Fruit fly (Drosophila melanogaster) whole organism: ENCODE measurements around the gene Etfb.

Experiments
- CG8478 ChIP-seq: fragments of >200 bp; optimal IDR thresholded peaks from 2 replicates; lab custom pipeline; 2018; ENCODE audit warnings: inconsistent platforms
- Dll ChIP-seq: fragments of >200 bp; optimal IDR thresholded peaks from 2 replicates; lab custom pipeline; 2017
- EcR ChIP-seq, 2 experiments: fragments of >200 bp; optimal IDR thresholded peaks; 2 replicates each; lab custom pipeline; 2017; ENCODE audit warnings: missing biosample characterization in 2 of 2, missing genetic modification characterization in 2 of 2, missing genetic modification reagents in 2 of 2
- pan ChIP-seq: fragments of >200 bp; optimal IDR thresholded peaks from 2 replicates; lab custom pipeline; 2017
- psq ChIP-seq: fragments of >200 bp; optimal IDR thresholded peaks from 2 replicates; lab custom pipeline; 2017
- usp ChIP-seq: fragments of >200 bp; optimal IDR thresholded peaks from 2 replicates; lab custom pipeline; 2017; ENCODE audit warnings: missing biosample characterization, missing genetic modification characterization, mixed read lengths

Gene Etfb

dm6 chr3R:29775755-29776686, 26.7 kb downstream of the Etfb start:
- TF ChIP-seq usp (no peak), EcR (GFP tag; optimal IDR thresholded peaks at IDR 0.05; lab: Kevin White, UChicago) (no peak), psq (lab: Kevin White, UChicago) (no peak), pan (lab: Kevin White, UChicago) (no peak), Dll (lab: Kevin White, UChicago) (no peak), CG8478 (no peak)

dm6 chr3R:29774360-29775193, 28.2 kb downstream of the Etfb start:
- TF ChIP-seq Dll (lab: Kevin White, UChicago) (peak; percentile 99), CG8478 (no peak)

dm6 chr3R:29773833-29774324, 28.9 kb downstream of the Etfb start:
- TF ChIP-seq pan (lab: Kevin White, UChicago) (peak; percentile 43), psq (lab: Kevin White, UChicago) (no peak)

- TF ChIP-seq pan (lab: Kevin White, UChicago) (no peak), psq (lab: Kevin White, UChicago) (no peak), EcR (GFP tag; optimal IDR thresholded peaks at IDR 0.05; lab: Kevin White, UChicago) (peak in 1 of 2 experiments; percentile 47), Dll (lab: Kevin White, UChicago) (peak; percentile 88), CG8478 (peak; percentile 82)
Measured at dm6 chr3R:29772795-29773331, 29.9 kb downstream of the Etfb start.

dm6 chr3R:29772090-29772794, 30.5 kb downstream of the Etfb start:
- TF ChIP-seq EcR (GFP tag; optimal IDR thresholded peaks at IDR 0.05; lab: Kevin White, UChicago) = no peak
- no peak for TF ChIP-seq usp
- TF ChIP-seq psq (lab: Kevin White, UChicago) = peak; percentile 56
- TF ChIP-seq Dll (lab: Kevin White, UChicago) = peak; percentile 83

- TF ChIP-seq usp (no peak), EcR (GFP tag; optimal IDR thresholded peaks at IDR 0.05; lab: Kevin White, UChicago) (no peak), pan (lab: Kevin White, UChicago) (no peak), Dll (lab: Kevin White, UChicago) (no peak), psq (lab: Kevin White, UChicago) (no peak)
Measured at dm6 chr3R:29771645-29772089, 31.1 kb downstream of the Etfb start.

dm6 chr3R:29770930-29771329, 31.8 kb downstream of the Etfb start:
- TF ChIP-seq psq (lab: Kevin White, UChicago) (no peak), CG8478 (no peak), pan (lab: Kevin White, UChicago) (no peak)

dm6 chr3R:29767236-29767635, 35.5 kb downstream of the Etfb start:
- no peak for TF ChIP-seq psq (lab: Kevin White, UChicago)
- TF ChIP-seq usp = no peak

dm6 chr3R:29765267-29766095, 37.3 kb downstream of the Etfb start, which contains the start of gene kay:
Gene kay, plus strand, starts transcription at chr3R:29765995.
- TF ChIP-seq CG8478 (no peak), usp (no peak), pan (lab: Kevin White, UChicago) (no peak), Dll (lab: Kevin White, UChicago) (no peak), psq (lab: Kevin White, UChicago) (no peak), EcR (GFP tag; optimal IDR thresholded peaks at IDR 0.05; lab: Kevin White, UChicago) (no peak)

- no peak for TF ChIP-seq EcR (GFP tag; optimal IDR thresholded peaks at IDR 0.05; lab: Kevin White, UChicago)
- no peak for TF ChIP-seq usp
- peak; percentile 84 for TF ChIP-seq Dll (lab: Kevin White, UChicago)
Measured at dm6 chr3R:29764249-29765042, 38.3 kb downstream of the Etfb start.
